Worm (Caenorhabditis elegans) whole organism, mixed stage, embryonic: ENCODE measurements around the gene M176.9.
"Not testable (repeated sequence)": the region's sequence is repeated elsewhere in the genome, so short reads cannot be mapped to it uniquely, and the experiment has no call there.

ENCODE experiments used
- M03D4.4 ChIP-seq: sonication (generic microtip); optimal IDR thresholded peaks from 2 replicates; lab custom pipeline; 2017; ENCODE audit warnings: mild to moderate bottlenecking, missing genetic modification characterization, missing compliant biosample characterization
- bed-3 ChIP-seq: fragments of 200-800 bp; sonication (Bioruptor generic); optimal IDR thresholded peaks from 3 replicates; lab custom pipeline; 2018; ENCODE audit warnings: mild to moderate bottlenecking, missing genetic modification characterization, moderate library complexity, missing compliant biosample characterization
- blmp-1 ChIP-seq: fragments of 150-350 bp; optimal IDR thresholded peaks from 2 replicates; lab custom pipeline; 2014; ENCODE audit warnings: missing biosample characterization, missing genetic modification characterization
- ceh-39 ChIP-seq: fragments of 150-350 bp; optimal IDR thresholded peaks from 2 replicates; lab custom pipeline; 2014; ENCODE audit warnings: missing biosample characterization, missing genetic modification characterization
- ceh-43 ChIP-seq: fragments of 200-800 bp; sonication (Bioruptor generic); optimal IDR thresholded peaks from 2 replicates; lab custom pipeline; 2018; ENCODE audit warnings: mild to moderate bottlenecking, missing genetic modification characterization, moderate library complexity, missing compliant biosample characterization
- ceh-83 ChIP-seq: fragments of 200-800 bp; sonication (Bioruptor generic); optimal IDR thresholded peaks from 2 replicates; lab custom pipeline; 2018; ENCODE audit warnings: mild to moderate bottlenecking, missing genetic modification characterization, missing compliant biosample characterization
- ces-1 ChIP-seq: fragments of 150-350 bp; optimal IDR thresholded peaks from 2 replicates; lab custom pipeline; 2014; ENCODE audit warnings: missing biosample characterization, missing genetic modification reagents, missing genetic modification characterization
- cnd-1 ChIP-seq: fragments of 200-800 bp; sonication (Bioruptor generic); optimal IDR thresholded peaks from 2 replicates; lab custom pipeline; 2018; ENCODE audit warnings: mild to moderate bottlenecking, missing genetic modification characterization, missing compliant biosample characterization
- drap-1 ChIP-seq: fragments of 200-800 bp; sonication (Bioruptor generic); optimal IDR thresholded peaks from 3 replicates; lab custom pipeline; 2018; ENCODE audit warnings: mild to moderate bottlenecking, missing genetic modification characterization, missing compliant biosample characterization
- elt-1 ChIP-seq: sonication (generic microtip); optimal IDR thresholded peaks from 2 replicates; lab custom pipeline; 2017; ENCODE audit warnings: missing genetic modification characterization, mild to moderate bottlenecking, missing compliant biosample characterization, antibody characterized with exemption, moderate library complexity, borderline replicate concordance; ENCODE audit not compliant: insufficient read depth
- elt-3 ChIP-seq: fragments of 150-350 bp; optimal IDR thresholded peaks from 2 replicates; lab custom pipeline; 2014; ENCODE audit warnings: missing biosample characterization, missing genetic modification characterization
- flh-1 ChIP-seq: fragments of 200-800 bp; sonication (Bioruptor generic); optimal IDR thresholded peaks from 2 replicates; lab custom pipeline; 2018; ENCODE audit warnings: mild to moderate bottlenecking, missing genetic modification characterization, moderate library complexity, missing compliant biosample characterization
- ham-2 ChIP-seq: fragments of 200-800 bp; sonication (Bioruptor generic); optimal IDR thresholded peaks from 2 replicates; lab custom pipeline; 2018; ENCODE audit warnings: mild to moderate bottlenecking, missing genetic modification characterization, missing compliant biosample characterization
- hlh-1 ChIP-seq: fragments of 150-350 bp; optimal IDR thresholded peaks from 2 replicates; lab custom pipeline; 2014; ENCODE audit warnings: missing biosample characterization, missing genetic modification reagents, missing genetic modification characterization
- lin-13 ChIP-seq: fragments of 150-350 bp; optimal IDR thresholded peaks from 2 replicates; lab custom pipeline; 2014; ENCODE audit warnings: missing biosample characterization, missing genetic modification characterization
- lin-32 ChIP-seq: fragments of 200-800 bp; sonication (Bioruptor generic); optimal IDR thresholded peaks from 2 replicates; lab custom pipeline; 2018; ENCODE audit warnings: mild to moderate bottlenecking, missing genetic modification characterization, missing compliant biosample characterization
- lsy-2 ChIP-seq: fragments of 150-350 bp; optimal IDR thresholded peaks from 2 replicates; lab custom pipeline; 2014; ENCODE audit warnings: missing biosample characterization, missing genetic modification characterization
- mab-5 ChIP-seq: fragments of 150-350 bp; optimal IDR thresholded peaks from 2 replicates; lab custom pipeline; 2014; ENCODE audit warnings: missing biosample characterization, missing genetic modification characterization
- mep-1 ChIP-seq: fragments of 150-350 bp; optimal IDR thresholded peaks from 2 replicates; lab custom pipeline; 2017; ENCODE audit warnings: missing biosample characterization, missing genetic modification reagents, missing genetic modification characterization, inconsistent platforms
- mls-2 ChIP-seq: sonication (generic microtip); optimal IDR thresholded peaks from 2 replicates; lab custom pipeline; 2016; ENCODE audit warnings: mild to moderate bottlenecking, missing genetic modification characterization, moderate library complexity, missing compliant biosample characterization
- nhr-12 ChIP-seq: fragments of 150-350 bp; optimal IDR thresholded peaks from 2 replicates; lab custom pipeline; 2014; ENCODE audit warnings: missing biosample characterization, missing genetic modification characterization
- nhr-2 ChIP-seq: fragments of 150-350 bp; optimal IDR thresholded peaks from 2 replicates; lab custom pipeline; 2014; ENCODE audit warnings: missing biosample characterization, missing genetic modification characterization
- nhr-237 ChIP-seq: fragments of 150-350 bp; optimal IDR thresholded peaks from 2 replicates; lab custom pipeline; 2014; ENCODE audit warnings: missing biosample characterization, missing genetic modification characterization
- nhr-28 ChIP-seq: fragments of 150-350 bp; optimal IDR thresholded peaks from 2 replicates; lab custom pipeline; 2014; ENCODE audit warnings: missing biosample characterization, missing genetic modification characterization
- nhr-76 ChIP-seq: sonication (generic microtip); optimal IDR thresholded peaks from 2 replicates; lab custom pipeline; 2017; ENCODE audit warnings: missing biosample characterization, missing genetic modification characterization
- pha-4 ChIP-seq: fragments of 150-350 bp; optimal IDR thresholded peaks from 2 replicates; lab custom pipeline; 2018; ENCODE audit warnings: missing biosample characterization, missing genetic modification reagents, missing genetic modification characterization
- sem-2 ChIP-seq: fragments of 200-800 bp; sonication (Bioruptor generic); optimal IDR thresholded peaks from 2 replicates; lab custom pipeline; 2018; ENCODE audit warnings: mild to moderate bottlenecking, missing genetic modification characterization, missing compliant biosample characterization
- snpc-4 ChIP-seq: fragments of 150-350 bp; optimal IDR thresholded peaks from 2 replicates; lab custom pipeline; 2014; ENCODE audit warnings: missing biosample characterization, missing genetic modification characterization
- sptf-1 ChIP-seq: sonication (generic microtip); optimal IDR thresholded peaks from 2 replicates; lab custom pipeline; 2017; ENCODE audit warnings: mild to moderate bottlenecking, missing genetic modification characterization, moderate library complexity, missing compliant biosample characterization
- tbx-8 ChIP-seq: fragments of 200-800 bp; sonication (Bioruptor generic); optimal IDR thresholded peaks from 2 replicates; lab custom pipeline; 2018; ENCODE audit warnings: mild to moderate bottlenecking, missing genetic modification characterization, moderate library complexity, missing compliant biosample characterization
- unc-39 ChIP-seq: fragments of 150-350 bp; optimal IDR thresholded peaks from 2 replicates; lab custom pipeline; 2014; ENCODE audit warnings: missing biosample characterization, missing genetic modification characterization
- unc-62 ChIP-seq: fragments of 150-350 bp; optimal IDR thresholded peaks from 2 replicates; lab custom pipeline; 2014; ENCODE audit warnings: missing biosample characterization, missing genetic modification reagents, missing genetic modification characterization
- zip-8 ChIP-seq: fragments of 150-350 bp; optimal IDR thresholded peaks from 2 replicates; lab custom pipeline; 2014; ENCODE audit warnings: missing biosample characterization, missing genetic modification characterization
- ztf-11 ChIP-seq: fragments of 150-350 bp; optimal IDR thresholded peaks from 2 replicates; lab custom pipeline; 2014; ENCODE audit warnings: missing biosample characterization, missing genetic modification characterization

The M176.9 gene

DNA sequence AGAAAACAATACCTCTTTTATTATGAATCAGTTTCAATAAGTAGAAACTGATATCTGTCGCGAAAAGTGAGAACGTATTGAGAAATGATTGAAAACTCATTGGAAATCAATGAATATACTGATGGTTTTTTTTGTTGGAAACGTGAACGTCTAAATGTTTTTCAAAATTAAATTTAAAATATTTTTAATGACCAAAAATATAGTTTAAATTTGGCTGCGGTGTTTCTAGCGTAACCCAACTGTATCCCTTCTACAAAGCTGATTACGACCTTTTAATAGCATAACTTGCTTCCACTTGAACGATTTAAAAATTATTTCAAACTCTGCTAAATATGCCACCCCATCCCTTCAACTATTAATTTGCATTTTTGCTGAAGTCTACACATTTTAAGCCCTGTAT is at the start of gene M176.9:
TSS of gene M176.9 (minus strand) at position 101 of the 400 bp plus-strand sequence.
- no peak for TF ChIP-seq lsy-2
- no peak for TF ChIP-seq nhr-28 (tag; lab: Kevin White, UChicago)
- TF ChIP-seq ceh-39 (tag; lab: Kevin White, UChicago), result no peak
- no peak for TF ChIP-seq M03D4.4 (tag; lab: Kevin White, UChicago)
- no peak for TF ChIP-seq unc-62 (GFP tag; lab: Kevin White, UChicago)
- no peak for TF ChIP-seq mls-2 (tag; lab: Kevin White, UChicago)
- no peak for TF ChIP-seq ztf-11 (tag; lab: Kevin White, UChicago)
- TF ChIP-seq lin-13, result no peak
- no peak for TF ChIP-seq elt-3
- no peak for TF ChIP-seq zip-8
- TF ChIP-seq mab-5 (tag; lab: Kevin White, UChicago), result no peak
- no peak for TF ChIP-seq sptf-1 (tag; lab: Kevin White, UChicago)
- no peak for TF ChIP-seq ceh-43 (GFP tag; lab: Kevin White, UChicago)
- no peak for TF ChIP-seq mep-1 (tag; lab: Kevin White, UChicago)
- TF ChIP-seq, all 35 proteins: peak for 0

DNA sequence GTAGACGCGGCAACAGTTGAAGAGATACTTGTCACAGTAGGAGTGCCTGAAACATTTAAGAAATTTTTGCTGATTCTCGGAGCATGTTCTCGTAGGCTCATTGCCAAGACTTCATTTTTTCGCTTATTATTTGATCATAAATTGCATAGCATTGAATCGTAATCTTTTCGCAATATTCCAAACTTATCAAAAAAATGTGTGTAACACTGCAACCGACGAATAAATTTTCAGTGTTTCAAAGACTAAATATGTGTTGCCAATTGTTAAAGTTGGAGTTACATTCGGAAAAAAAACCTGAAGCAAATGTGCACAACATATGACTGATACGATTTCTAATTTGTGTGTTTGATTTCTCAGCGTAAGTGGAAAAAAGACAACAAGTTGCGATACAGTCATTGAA is 48.1 kb upstream of the M176.9 start, which contains the start of gene R09D1.14:
TSS of gene R09D1.14 (minus strand) at position 101 of the 400 bp plus-strand sequence.
- TF ChIP-seq nhr-237; mab-5 (tag; lab: Kevin White, UChicago); zip-8: not testable (repeated sequence)

DNA sequence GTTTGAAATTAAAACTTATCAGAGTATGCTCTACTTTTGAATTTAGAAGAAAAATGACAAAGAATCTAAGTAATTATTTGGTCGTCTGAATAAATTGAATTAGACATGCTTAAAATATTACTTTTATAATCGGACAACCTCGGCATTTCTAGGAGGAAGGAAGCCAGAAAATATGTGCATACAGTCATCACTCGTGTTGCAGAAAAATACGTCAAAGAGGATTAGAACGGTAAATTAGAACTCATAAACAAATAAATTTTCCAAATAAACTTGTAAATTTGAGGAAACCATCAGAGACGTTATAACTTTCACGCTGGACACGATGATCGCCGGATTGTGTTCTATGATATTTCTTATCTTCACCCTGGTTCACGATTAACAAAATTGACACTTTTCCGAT is 42.9 kb upstream of the M176.9 start, which contains the start of gene chil-19:
TSS of gene chil-19 (minus strand) at position 101 of the 400 bp plus-strand sequence.
- TF ChIP-seq M03D4.4 (tag; lab: Kevin White, UChicago) (no peak), ceh-83 (no peak), nhr-2 (tag; lab: Kevin White, UChicago) (no peak), ces-1 (no peak), elt-1 (no peak), nhr-76 (no peak), nhr-12 (tag; lab: Kevin White, UChicago) (no peak), lin-32 (no peak), zip-8 (no peak), flh-1 (GFP tag; lab: Kevin White, UChicago) (no peak), nhr-28 (tag; lab: Kevin White, UChicago) (no peak), tbx-8 (GFP tag; lab: Kevin White, UChicago) (no peak), ham-2 (GFP tag; lab: Kevin White, UChicago) (no peak), bed-3 (GFP tag; lab: Kevin White, UChicago) (no peak), hlh-1 (tag; lab: Kevin White, UChicago) (no peak), sptf-1 (tag; lab: Kevin White, UChicago) (no peak), mls-2 (tag; lab: Kevin White, UChicago) (no peak), ztf-11 (tag; lab: Kevin White, UChicago) (no peak), pha-4 (tag; lab: Kevin White, UChicago) (no peak)

DNA sequence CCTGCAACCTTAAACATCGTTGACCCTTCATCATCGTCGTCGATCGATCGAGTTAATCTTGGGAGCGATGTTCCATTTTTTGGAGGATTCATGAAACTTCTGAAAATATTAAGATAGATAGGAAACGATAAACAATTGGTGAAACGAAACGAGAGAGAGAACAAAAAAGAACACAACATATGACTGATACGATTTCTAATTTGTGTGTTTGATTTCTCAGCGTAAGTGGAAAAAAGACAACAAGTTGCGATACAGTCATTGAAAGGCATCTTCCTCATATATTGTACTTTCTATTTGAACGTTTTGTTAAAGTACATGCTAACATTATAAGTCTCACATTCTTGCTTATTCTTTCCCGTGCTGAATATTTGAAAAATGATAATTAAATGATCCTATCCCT is 40.8 kb upstream of the M176.9 start, which contains the start of gene R09D1.12:
TSS of gene R09D1.12 (minus strand) at position 101 of the 400 bp plus-strand sequence.
- TF ChIP-seq unc-39; pha-4 (tag; lab: Kevin White, UChicago); drap-1 (GFP tag; lab: Kevin White, UChicago): not testable (repeated sequence)

DNA sequence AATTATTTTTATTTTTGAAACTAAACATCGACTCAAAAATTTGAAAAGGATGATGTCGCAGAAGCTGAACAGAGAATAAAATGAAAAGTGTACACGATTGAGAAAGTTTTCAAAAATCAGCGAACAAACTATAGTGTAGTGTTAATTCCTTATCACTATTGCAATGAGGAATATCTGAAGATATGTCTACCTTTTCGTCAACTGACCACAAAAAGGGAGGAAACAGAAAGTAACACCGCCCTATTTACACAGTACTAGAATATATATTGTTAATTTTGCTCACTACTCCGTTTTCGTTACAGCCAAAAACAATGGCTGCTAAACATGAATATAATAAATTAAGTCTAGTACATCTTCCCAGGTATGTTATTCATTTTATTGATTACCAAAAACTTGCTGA is 36.6 kb upstream of the M176.9 start, which contains the start of gene chil-18:
TSS of gene chil-18 (plus strand) at position 301 of the 400 bp plus-strand sequence.
- TF ChIP-seq lin-32, result no peak
- no peak for TF ChIP-seq sem-2 (GFP tag; lab: Kevin White, UChicago)
- no peak for TF ChIP-seq nhr-28 (tag; lab: Kevin White, UChicago)
- no peak for TF ChIP-seq nhr-12 (tag; lab: Kevin White, UChicago)
- TF ChIP-seq mep-1 (tag; lab: Kevin White, UChicago), result no peak
- TF ChIP-seq ceh-83, result no peak
- TF ChIP-seq drap-1 (GFP tag; lab: Kevin White, UChicago), result no peak
- no peak for TF ChIP-seq lsy-2
- no peak for TF ChIP-seq mls-2 (tag; lab: Kevin White, UChicago)
- TF ChIP-seq M03D4.4 (tag; lab: Kevin White, UChicago), result no peak
- no peak for TF ChIP-seq sptf-1 (tag; lab: Kevin White, UChicago)
- no peak for TF ChIP-seq hlh-1 (tag; lab: Kevin White, UChicago)
- no peak for TF ChIP-seq ham-2 (GFP tag; lab: Kevin White, UChicago)
- TF ChIP-seq lin-13, result no peak
- no peak for TF ChIP-seq elt-3
- TF ChIP-seq snpc-4 (tag; lab: Kevin White, UChicago), result no peak
- TF ChIP-seq blmp-1 (tag; lab: Kevin White, UChicago), result no peak
- TF ChIP-seq unc-62 (GFP tag; lab: Kevin White, UChicago), result no peak
- TF ChIP-seq cnd-1 (tag; lab: Kevin White, UChicago), result no peak
- TF ChIP-seq, all 35 proteins: peak for 0
